Fruit fly (Drosophila melanogaster) Kc167 (cell line): ENCODE measurements around the gene CG33090.

Source experiments
- Sin3A ChIP-seq: fragments of >200 bp; optimal IDR thresholded peaks from 2 replicates; lab custom pipeline; 2018; ENCODE audit warnings: missing external identifiers
- h ChIP-seq: fragments of >200 bp; optimal IDR thresholded peaks from 3 replicates; lab custom pipeline; 2018; ENCODE audit warnings: missing external identifiers
- insv ChIP-seq: fragments of >200 bp; optimal IDR thresholded peaks from 3 replicates; lab custom pipeline; 2018; ENCODE audit warnings: missing external identifiers
- psq ChIP-seq: fragments of >200 bp; optimal IDR thresholded peaks from 2 replicates; lab custom pipeline; 2017; ENCODE audit warnings: missing external identifiers

DNA sequence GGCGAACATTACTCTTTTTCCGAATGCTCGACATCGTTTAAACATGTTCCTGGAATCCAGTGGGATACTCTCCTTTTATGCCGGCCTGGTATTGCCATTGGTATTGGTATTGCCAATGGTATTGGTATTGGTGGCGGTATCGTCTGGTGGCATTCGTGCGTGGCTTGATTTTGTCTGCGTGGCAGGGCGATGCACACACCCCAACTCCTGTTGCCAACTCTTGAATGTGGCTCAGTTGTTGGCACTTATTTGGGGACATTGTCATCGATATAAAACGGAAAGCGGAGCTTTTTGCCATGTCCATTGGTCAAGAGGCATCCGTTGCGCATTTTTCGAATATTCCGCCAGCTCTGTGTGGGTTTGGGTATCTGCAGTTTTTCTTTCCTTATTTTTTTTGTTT lies 47.9 kb downstream of the CG33090 start:
- TF ChIP-seq insv (no peak), psq (lab: Kevin White, UChicago) (no peak), Sin3A (lab: Kevin White, UChicago) (no peak), h (no peak)
